4 worm cellular contexts compared by ENCODE assay signal in the genomic region with DNA sequence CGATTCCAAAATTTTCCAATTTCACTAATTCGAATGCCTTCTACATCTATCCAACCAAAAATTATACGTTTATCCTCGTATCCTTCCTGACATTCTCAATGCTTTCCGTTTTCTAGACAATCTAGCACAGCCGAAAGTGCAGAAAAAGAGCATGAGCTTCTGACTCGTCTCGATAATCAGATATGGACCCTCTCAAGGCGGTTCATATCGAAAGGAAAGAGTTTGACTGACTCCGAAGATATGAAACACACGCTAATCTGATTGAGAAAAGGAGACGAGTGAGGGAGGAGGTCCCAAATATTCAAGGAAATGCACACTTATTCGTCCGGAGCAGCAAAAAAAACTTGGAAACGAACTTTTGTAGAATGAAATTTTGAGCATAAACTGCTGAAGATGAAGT.
TF ChIP-seq lines count a peak whose summit lies in the region.

No protein-coding gene starts in this region.

TF ChIP-seq in whole organism, L1 larva, 84 proteins besides CTCF, POLR2A, EP300 and RAD21:
- no peak for TF ChIP-seq lin-13 (GFP tag; optimal IDR thresholded peaks at IDR 0.05; lab: Kevin White, UChicago)
- TF ChIP-seq efl-1 (optimal IDR thresholded peaks at IDR 0.05; lab: Kevin White, UChicago), result no peak
- TF ChIP-seq efl-1 (GFP tag; optimal IDR thresholded peaks at IDR 0.05 in 1 of 2; lab: Kevin White, UChicago), result peak in 1 of 2 experiments; percentile 86
- TF ChIP-seq lin-14 (GFP tag; optimal IDR thresholded peaks at IDR 0.05; lab: Kevin White, UChicago), result peak; percentile 12
TF ChIP-seq in whole organism, L1 larva: peak in this region for 2.

TF ChIP-seq in whole organism, L3 larva, 47 proteins besides CTCF, POLR2A, EP300 and RAD21:
- no peak for TF ChIP-seq lsy-12 (tag; optimal IDR thresholded peaks at IDR 0.05; lab: Kevin White, UChicago)
- TF ChIP-seq elt-1 (tag; optimal IDR thresholded peaks at IDR 0.05; lab: Kevin White, UChicago), result peak; percentile 57

TF ChIP-seq in whole organism, late embryonic, 69 proteins besides CTCF, POLR2A, EP300 and RAD21:
- TF ChIP-seq K02D7.2 (tag; optimal IDR thresholded peaks at IDR 0.05; lab: Kevin White, UChicago), result no peak
- peak; percentile 75 for TF ChIP-seq unc-42 (tag; optimal IDR thresholded peaks at IDR 0.05; lab: Kevin White, UChicago)

TF ChIP-seq in whole organism, mixed stage, embryonic, 35 proteins besides CTCF, POLR2A, EP300 and RAD21:
- TF ChIP-seq ceh-43 (GFP tag; optimal IDR thresholded peaks at IDR 0.05; lab: Kevin White, UChicago), result no peak
- TF ChIP-seq lin-13 (tag; optimal IDR thresholded peaks at IDR 0.05; lab: Kevin White, UChicago), result no peak
- TF ChIP-seq zip-8 (tag; optimal IDR thresholded peaks at IDR 0.05; lab: Kevin White, UChicago), result no peak
- peak; percentile 83 for TF ChIP-seq ces-1 (GFP tag; optimal IDR thresholded peaks at IDR 0.05; lab: Kevin White, UChicago)
- no peak for TF ChIP-seq unc-120 (tag; optimal IDR thresholded peaks at IDR 0.05; lab: Kevin White, UChicago; ENCODE audit: poor library complexity, severe bottlenecking)
